Worm (Caenorhabditis elegans): Measurements from ENCODE around the gene gcc-1.

ce11 chrX:3184649-3185048, 24.9 kb downstream of the gcc-1 start:
- no peak for TF ChIP-seq pbrm-1 (GFP tag; IDR thresholded peaks at IDR 0.05)
- TF ChIP-seq egl-44 (GFP tag; IDR thresholded peaks at IDR 0.05), result no peak
- no peak for TF ChIP-seq Y79H2A.3 (GFP tag; conservative IDR thresholded peaks at IDR 0.05)
- TF ChIP-seq rec-8 (tag; optimal IDR thresholded peaks at IDR 0.05), result no peak
